Worm (Caenorhabditis elegans): ENCODE results near the gene ZK1248.17.
A peak's percentile ranks its signal among the peaks of the same experiment; 100 is the strongest.

Gene ZK1248.17

ce11 chrII:5845441-5845840 is at the start of gene ZK1248.17, which contains the start of gene H41C03.3:
Gene ZK1248.17, minus strand, starts transcription at chrII:5845541.
Gene H41C03.3, plus strand, starts transcription at chrII:5845777.
- TF ChIP-seq aha-1 (tag; optimal IDR thresholded peaks at IDR 0.05) (no peak), nhr-28 (tag; optimal IDR thresholded peaks at IDR 0.05) (no peak), lin-35 (GFP tag; optimal IDR thresholded peaks at IDR 0.05) (no peak), mdl-1 (tag; optimal IDR thresholded peaks at IDR 0.05) (no peak), egl-27 (tag; optimal IDR thresholded peaks at IDR 0.05) (no peak), nhr-237 (tag; optimal IDR thresholded peaks at IDR 0.05) (no peak), lsy-2 (tag; optimal IDR thresholded peaks at IDR 0.05) (no peak), C16A3.4 (tag; optimal IDR thresholded peaks at IDR 0.05) (no peak), pag-3 (tag; optimal IDR thresholded peaks at IDR 0.05; ENCODE audit: borderline replicate concordance, insufficient read depth) (no peak)

DNA sequence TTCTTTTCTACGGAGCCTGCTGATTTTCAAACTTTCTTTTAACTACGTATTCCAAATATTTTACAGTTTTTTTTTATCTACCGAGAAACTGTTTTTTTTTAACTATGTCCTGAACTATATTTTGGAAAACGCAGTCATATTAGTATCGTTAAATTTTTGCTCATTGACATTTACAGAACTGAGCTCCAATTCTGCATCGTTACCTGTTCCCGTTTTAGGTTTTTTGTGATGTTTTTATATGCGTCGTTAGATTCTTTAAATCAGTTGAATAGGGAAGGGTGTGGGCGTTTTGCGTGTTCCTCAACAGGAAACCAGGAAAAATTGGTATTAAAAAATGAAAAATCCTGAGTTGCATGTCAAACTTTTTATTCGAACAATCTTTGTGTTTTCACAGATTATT is 47.5 kb upstream of the ZK1248.17 start:
- TF ChIP-seq jun-1 (tag; optimal IDR thresholded peaks at IDR 0.05): peak; percentile 26
- no peak for TF ChIP-seq F16B12.6 (tag; optimal IDR thresholded peaks at IDR 0.05)

DNA sequence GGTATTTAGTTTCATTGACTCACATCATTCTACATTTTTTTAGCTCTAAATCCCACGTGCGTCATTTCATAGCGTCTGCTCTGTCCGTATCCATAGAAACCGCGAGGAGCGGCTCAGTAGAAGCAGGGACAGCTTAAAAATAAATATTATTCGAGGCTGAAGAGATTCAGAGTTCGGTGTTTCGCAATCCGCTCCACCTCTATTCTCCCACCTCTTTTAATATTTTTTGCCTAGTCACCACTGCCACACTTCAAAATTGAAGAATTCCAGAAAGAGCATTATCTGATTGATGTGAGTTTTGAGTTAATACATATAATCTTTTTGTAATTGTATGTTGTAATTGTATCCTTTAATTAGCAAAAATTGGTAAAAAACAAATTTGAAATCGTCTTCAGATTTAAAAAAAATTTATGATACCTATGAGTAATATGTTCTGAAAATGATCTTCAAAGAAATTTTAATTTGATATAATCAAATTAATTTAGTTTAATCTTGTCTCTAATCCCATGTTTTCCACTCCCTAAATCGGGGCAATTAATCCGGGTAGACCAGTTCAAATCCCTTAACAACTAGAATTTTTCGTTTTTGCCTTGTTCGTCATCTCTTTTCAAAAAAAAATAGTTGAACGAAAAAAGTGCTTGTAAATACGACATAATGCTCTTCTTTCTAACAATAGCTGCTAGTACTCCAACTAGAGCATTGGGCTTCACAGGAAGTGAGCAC is 44.2 kb upstream of the ZK1248.17 start:
- TF ChIP-seq pag-3 (tag; optimal IDR thresholded peaks at IDR 0.05; ENCODE audit: borderline replicate concordance, insufficient read depth): no peak
- no peak for TF ChIP-seq blmp-1 (tag; optimal IDR thresholded peaks at IDR 0.05)
- no peak for TF ChIP-seq lin-39 (tag; optimal IDR thresholded peaks at IDR 0.05)
- peak; percentile 87 for TF ChIP-seq fkh-8 (tag; optimal IDR thresholded peaks at IDR 0.05)
- no peak for TF ChIP-seq lin-13 (GFP tag; optimal IDR thresholded peaks at IDR 0.05)
- TF ChIP-seq efl-1 (optimal IDR thresholded peaks at IDR 0.05): no peak
- TF ChIP-seq efl-1 (GFP tag; optimal IDR thresholded peaks at IDR 0.05 in 1 of 2): peak in 1 of 2 experiments; percentile 58
- TF ChIP-seq C04F5.9 (tag; optimal IDR thresholded peaks at IDR 0.05): no peak
- no peak for TF ChIP-seq unc-30 (tag; optimal IDR thresholded peaks at IDR 0.05)
- no peak for TF ChIP-seq ztf-11 (tag; optimal IDR thresholded peaks at IDR 0.05)
- peak; percentile 25 for TF ChIP-seq lin-14 (GFP tag; optimal IDR thresholded peaks at IDR 0.05)
- no peak for TF ChIP-seq grh-1 (GFP tag; IDR thresholded peaks at IDR 0.05)
- no peak for TF ChIP-seq fos-1 (tag; optimal IDR thresholded peaks at IDR 0.05)
- no peak for TF ChIP-seq C34B4.2 (tag; optimal IDR thresholded peaks at IDR 0.05)
- TF ChIP-seq nhr-76 (tag; optimal IDR thresholded peaks at IDR 0.05): no peak
- no peak for TF ChIP-seq snu-23 (GFP tag; optimal IDR thresholded peaks at IDR 0.05)
- no peak for TF ChIP-seq nhr-47 (tag; optimal IDR thresholded peaks at IDR 0.05)
- TF ChIP-seq lin-35 (GFP tag; optimal IDR thresholded peaks at IDR 0.05): no peak
- no peak for TF ChIP-seq nhr-11 (tag; optimal IDR thresholded peaks at IDR 0.05)
- TF ChIP-seq Y116A8C.19 (tag; optimal IDR thresholded peaks at IDR 0.05; ENCODE audit: borderline replicate concordance): no peak
- TF ChIP-seq nhr-20 (tag; optimal IDR thresholded peaks at IDR 0.05): no peak
- no peak for TF ChIP-seq nhr-90 (tag; optimal IDR thresholded peaks at IDR 0.05; ENCODE audit: poor library complexity)
- TF ChIP-seq dsc-1 (tag; optimal IDR thresholded peaks at IDR 0.05): peak; percentile 65
- no peak for TF ChIP-seq C16A3.4 (tag; optimal IDR thresholded peaks at IDR 0.05)
- TF ChIP-seq hpl-2 (GFP tag; optimal IDR thresholded peaks at IDR 0.05): no peak
- TF ChIP-seq fkh-10 (GFP tag; optimal IDR thresholded peaks at IDR 0.05): no peak
- peak; percentile 26 for TF ChIP-seq nhr-71 (tag; optimal IDR thresholded peaks at IDR 0.05)
- no peak for TF ChIP-seq fkh-4 (tag; optimal IDR thresholded peaks at IDR 0.05; ENCODE audit: borderline replicate concordance)
- TF ChIP-seq aly-2 (tag; optimal IDR thresholded peaks at IDR 0.05): no peak
- TF ChIP-seq unc-86 (tag; optimal IDR thresholded peaks at IDR 0.05): no peak
- TF ChIP-seq ceh-63 (GFP tag; optimal IDR thresholded peaks at IDR 0.05): no peak
- TF ChIP-seq jun-1 (tag; optimal IDR thresholded peaks at IDR 0.05): no peak
- no peak for TF ChIP-seq mdl-1 (tag; optimal IDR thresholded peaks at IDR 0.05)
- no peak for TF ChIP-seq ceh-8 (GFP tag; optimal IDR thresholded peaks at IDR 0.05)
- no peak for TF ChIP-seq rnt-1 (tag; optimal IDR thresholded peaks at IDR 0.05)
- TF ChIP-seq nhr-19 (GFP tag; conservative IDR thresholded peaks at IDR 0.05): no peak
- no peak for TF ChIP-seq hlh-17 (GFP tag; optimal IDR thresholded peaks at IDR 0.05; ENCODE audit: borderline replicate concordance)
- TF ChIP-seq nhr-85 (tag): no peak
- TF ChIP-seq lin-15B (tag; optimal IDR thresholded peaks at IDR 0.05): no peak
- no peak for TF ChIP-seq ceh-88 (GFP tag; IDR thresholded peaks at IDR 0.05)
- TF ChIP-seq egl-27 (tag; optimal IDR thresholded peaks at IDR 0.05): no peak
- TF ChIP-seq unc-62 (GFP tag; optimal IDR thresholded peaks at IDR 0.05): no peak

Data from whole organism, L1 larva.